Fruit fly (Drosophila melanogaster) whole organism, embryonic: ENCODE data around the gene PIG-Wb.

Source experiments
- Asciz ChIP-seq: fragments of 200-800 bp; sonication (Bioruptor generic); optimal IDR thresholded peaks from 2 replicates; lab custom pipeline; 2017; ENCODE audit warnings: missing biosample characterization, mild to moderate bottlenecking, missing genetic modification characterization, missing genetic modification reagents
- CG10654 ChIP-seq: fragments of 200-800 bp; sonication (Bioruptor generic); optimal IDR thresholded peaks from 2 replicates; lab custom pipeline; 2016; ENCODE audit warnings: missing biosample characterization, missing genetic modification characterization
- CG2875 ChIP-seq: fragments of 200-800 bp; sonication (Bioruptor generic); optimal IDR thresholded peaks from 2 replicates; lab custom pipeline; 2017; ENCODE audit warnings: missing biosample characterization, mild to moderate bottlenecking, missing genetic modification characterization, missing genetic modification reagents
- CG3838 ChIP-seq: fragments of 200-800 bp; sonication (Bioruptor generic); optimal IDR thresholded peaks from 3 replicates; lab custom pipeline; 2016; ENCODE audit warnings: missing biosample characterization, missing genetic modification characterization
- CG4617 ChIP-seq: fragments of 200-800 bp; sonication (Bioruptor generic); optimal IDR thresholded peaks from 3 replicates; lab custom pipeline; 2016; ENCODE audit warnings: missing biosample characterization, missing genetic modification characterization, borderline replicate concordance
- CG4707 ChIP-seq: fragments of 200-800 bp; sonication (Bioruptor generic); optimal IDR thresholded peaks from 2 replicates; lab custom pipeline; 2018; ENCODE audit warnings: missing biosample characterization, mild to moderate bottlenecking, missing genetic modification characterization, moderate library complexity
- CG6254 ChIP-seq: fragments of 200-800 bp; sonication (Bioruptor generic); optimal IDR thresholded peaks from 3 replicates; lab custom pipeline; 2017; ENCODE audit warnings: mild to moderate bottlenecking, missing biosample characterization, missing genetic modification reagents, missing genetic modification characterization
- CG8478 ChIP-seq: fragments of >200 bp; optimal IDR thresholded peaks from 2 replicates; lab custom pipeline; 2018
- Fer2 ChIP-seq: fragments of 200-800 bp; sonication (Bioruptor generic); optimal IDR thresholded peaks from 2 replicates; lab custom pipeline; 2018; ENCODE audit warnings: missing biosample characterization, mild to moderate bottlenecking, missing genetic modification characterization, moderate library complexity
- Hmx ChIP-seq: fragments of 200-800 bp; sonication (Bioruptor generic); optimal IDR thresholded peaks from 2 replicates; lab custom pipeline; 2016; ENCODE audit warnings: missing biosample characterization, missing genetic modification characterization
- Meics ChIP-seq: fragments of 200-800 bp; sonication (Bioruptor generic); optimal IDR thresholded peaks from 2 replicates; lab custom pipeline; 2017; ENCODE audit warnings: missing biosample characterization, mild to moderate bottlenecking, missing genetic modification characterization
- ab ChIP-seq: fragments of 200-800 bp; sonication (Bioruptor generic); optimal IDR thresholded peaks from 2 replicates; lab custom pipeline; 2016; ENCODE audit warnings: missing biosample characterization, missing genetic modification characterization
- org-1 ChIP-seq: fragments of 200-800 bp; sonication (Bioruptor generic); optimal IDR thresholded peaks from 2 replicates; lab custom pipeline; 2017; ENCODE audit warnings: missing biosample characterization, missing genetic modification characterization
- zen ChIP-seq: fragments of 200-800 bp; sonication (Bioruptor generic); optimal IDR thresholded peaks from 3 replicates; lab custom pipeline; 2018; ENCODE audit warnings: missing biosample characterization, mild to moderate bottlenecking, missing genetic modification characterization, moderate library complexity

- TF ChIP-seq Asciz (no peak), CG2875 (GFP tag; lab: Kevin White, UChicago) (no peak), CG4707 (GFP tag; lab: Kevin White, UChicago) (no peak), Meics (GFP tag; lab: Kevin White, UChicago) (no peak), CG6254 (GFP tag; lab: Kevin White, UChicago) (no peak), Fer2 (tag; lab: Kevin White, UChicago) (no peak), CG10654 (no peak), ab (no peak), Hmx (no peak), CG3838 (no peak), zen (no peak), org-1 (GFP tag; lab: Kevin White, UChicago) (no peak), CG4617 (GFP tag; lab: Kevin White, UChicago) (no peak), CG8478 (lab: Kevin White, UChicago) (no peak)
These were observed 14.9 kb downstream of the PIG-Wb start, which contains the start of gene CG18171 for dm6 chr3L:1723053-1723452.
